Fruit fly (Drosophila melanogaster) whole organism, embryonic: ENCODE results near the gene CG31445.

Experiments
- Bdp1 ChIP-seq: fragments of 200-800 bp; sonication (Bioruptor generic); optimal IDR thresholded peaks from 3 replicates; lab custom pipeline; 2016; ENCODE audit warnings: missing biosample characterization, missing genetic modification characterization
- Blimp-1 ChIP-seq: fragments of 200-800 bp; sonication (Bioruptor generic); optimal IDR thresholded peaks from 3 replicates; lab custom pipeline; 2018; ENCODE audit warnings: missing biosample characterization, missing genetic modification characterization, mild to moderate bottlenecking, moderate library complexity, missing genetic modification reagents
- CG10565 ChIP-seq: fragments of 200-800 bp; sonication (Bioruptor generic); optimal IDR thresholded peaks from 3 replicates; lab custom pipeline; 2016; ENCODE audit warnings: missing biosample characterization, mild to moderate bottlenecking, missing genetic modification characterization
- CG11247 ChIP-seq: fragments of 200-800 bp; sonication (Bioruptor generic); IDR thresholded peaks from 2 replicates; pipeline ENCODE4 v1.3.6; 2022; ENCODE audit warnings: missing biosample characterization, missing genetic modification characterization
- CG11456 ChIP-seq: fragments of 200-800 bp; sonication (Bioruptor generic); IDR thresholded peaks from 3 replicates; pipeline ENCODE4 v1.3.6; 2022; ENCODE audit warnings: missing biosample characterization, missing genetic modification characterization
- CG11695 ChIP-seq: fragments of 200-800 bp; sonication (Bioruptor generic); IDR thresholded peaks from 3 replicates; pipeline ENCODE4 v1.3.6; 2022; ENCODE audit warnings: missing biosample characterization, missing genetic modification characterization
- CG12769 ChIP-seq: fragments of 200-800 bp; sonication (Bioruptor generic); optimal IDR thresholded peaks from 2 replicates; lab custom pipeline; 2019; ENCODE audit warnings: missing biosample characterization, mild to moderate bottlenecking, missing genetic modification characterization, moderate library complexity
- CG14667 ChIP-seq: fragments of 200-800 bp; sonication (Bioruptor generic); IDR thresholded peaks from 2 replicates; pipeline ENCODE4 v1.3.6; 2022; ENCODE audit warnings: missing biosample characterization, missing genetic modification characterization
- CG1603 ChIP-seq: fragments of 200-800 bp; sonication (Bioruptor generic); optimal IDR thresholded peaks from 2 replicates; lab custom pipeline; 2019; ENCODE audit warnings: missing biosample characterization, mild to moderate bottlenecking, missing genetic modification characterization, moderate library complexity
- CG17802 ChIP-seq: fragments of 200-800 bp; sonication (Bioruptor generic); optimal IDR thresholded peaks from 2 replicates; lab custom pipeline; 2018; ENCODE audit warnings: missing biosample characterization, mild to moderate bottlenecking, missing genetic modification characterization, moderate library complexity
- CG17912 ChIP-seq: fragments of 200-800 bp; sonication (Bioruptor generic); optimal IDR thresholded peaks from 2 replicates; lab custom pipeline; 2018; ENCODE audit warnings: missing biosample characterization, mild to moderate bottlenecking, missing genetic modification characterization
- CG2129 ChIP-seq: fragments of 200-800 bp; sonication (Bioruptor generic); IDR thresholded peaks from 2 replicates; pipeline ENCODE4 v1.3.6; 2022; ENCODE audit warnings: missing biosample characterization, missing genetic modification characterization; ENCODE audit not compliant: partially characterized antibody
- CG30020 ChIP-seq: fragments of 200-800 bp; optimal IDR thresholded peaks from 2 replicates; lab custom pipeline; 2019; ENCODE audit warnings: missing biosample characterization, mild to moderate bottlenecking, missing genetic modification characterization, moderate library complexity
- CG31224 ChIP-seq: fragments of 200-800 bp; sonication (Bioruptor generic); IDR thresholded peaks from 2 replicates; pipeline ENCODE4 v1.3.6; 2022; ENCODE audit warnings: missing biosample characterization, missing genetic modification characterization
- CG31388 ChIP-seq: fragments of 200-800 bp; sonication (Bioruptor generic); optimal IDR thresholded peaks from 2 replicates; lab custom pipeline; 2016; ENCODE audit warnings: missing biosample characterization, missing genetic modification characterization
- CG3163 ChIP-seq: fragments of 200-800 bp; sonication (Bioruptor generic); optimal IDR thresholded peaks from 3 replicates; lab custom pipeline; 2016; ENCODE audit warnings: missing biosample characterization, missing genetic modification characterization
- CG32772 ChIP-seq: fragments of 200-800 bp; sonication (Bioruptor generic); IDR thresholded peaks from 2 replicates; pipeline ENCODE4 v1.3.6; 2022; ENCODE audit warnings: missing biosample characterization, missing genetic modification characterization
- CG33557 ChIP-seq: fragments of 200-800 bp; sonication (Bioruptor generic); optimal IDR thresholded peaks from 2 replicates; lab custom pipeline; 2019; ENCODE audit warnings: missing biosample characterization, mild to moderate bottlenecking, missing genetic modification characterization, moderate library complexity
- CG34422 ChIP-seq: fragments of 200-800 bp; sonication (Bioruptor generic); IDR thresholded peaks from 3 replicates; pipeline ENCODE4 v1.3.6; 2022; ENCODE audit warnings: missing biosample characterization, missing genetic modification characterization
- CG3847 ChIP-seq: fragments of 200-800 bp; sonication (Bioruptor generic); IDR thresholded peaks from 2 replicates; pipeline ENCODE4 v1.3.6; 2022; ENCODE audit warnings: missing biosample characterization, missing genetic modification characterization
- CG5953 ChIP-seq: fragments of 200-800 bp; sonication (Bioruptor generic); IDR thresholded peaks from 2 replicates; pipeline ENCODE4 v1.3.6; 2022; ENCODE audit warnings: missing biosample characterization, missing genetic modification characterization
- CG6791 ChIP-seq: fragments of 200-800 bp; sonication (Bioruptor generic); IDR thresholded peaks from 3 replicates; pipeline ENCODE4 v1.3.6; 2022; ENCODE audit warnings: missing biosample characterization, missing genetic modification characterization; ENCODE audit not compliant: partially characterized antibody
- CG8478 ChIP-seq: fragments of >200 bp; optimal IDR thresholded peaks from 2 replicates; lab custom pipeline; 2018
- CG8765 ChIP-seq: fragments of 200-800 bp; sonication (Bioruptor generic); IDR thresholded peaks from 2 replicates; pipeline ENCODE4 v1.3.6; 2022; ENCODE audit warnings: missing biosample characterization, missing genetic modification characterization
- Camta ChIP-seq: fragments of 200-800 bp; sonication (Bioruptor generic); optimal IDR thresholded peaks from 2 replicates; lab custom pipeline; 2016; ENCODE audit warnings: missing biosample characterization, missing genetic modification characterization
- Doc2 ChIP-seq: fragments of 200-800 bp; sonication (Bioruptor generic); IDR thresholded peaks from 2 replicates; pipeline ENCODE4 v1.3.6; 2022; ENCODE audit warnings: missing biosample characterization, missing genetic modification characterization
- Ets97D ChIP-seq: fragments of 200-800 bp; sonication (Bioruptor generic); optimal IDR thresholded peaks from 3 replicates; lab custom pipeline; 2016; ENCODE audit warnings: missing biosample characterization, missing genetic modification characterization
- Fer1 ChIP-seq: fragments of 200-800 bp; sonication (Bioruptor generic); optimal IDR thresholded peaks from 2 replicates; lab custom pipeline; 2017; ENCODE audit warnings: missing biosample characterization, mild to moderate bottlenecking, missing genetic modification characterization
- HHEX ChIP-seq: fragments of 200-800 bp; sonication (Bioruptor generic); optimal IDR thresholded peaks from 3 replicates; lab custom pipeline; 2017; ENCODE audit warnings: missing biosample characterization, mild to moderate bottlenecking, missing genetic modification characterization, missing genetic modification reagents
- Meics ChIP-seq: fragments of 200-800 bp; sonication (Bioruptor generic); optimal IDR thresholded peaks from 2 replicates; lab custom pipeline; 2017; ENCODE audit warnings: missing biosample characterization, mild to moderate bottlenecking, missing genetic modification characterization
- NFAT ChIP-seq: fragments of 200-800 bp; sonication (Bioruptor generic); IDR thresholded peaks from 2 replicates; pipeline ENCODE4 v1.3.6; 2022; ENCODE audit warnings: missing biosample characterization, missing genetic modification characterization
- Scr ChIP-seq: fragments of 200-800 bp; sonication (Bioruptor generic); IDR thresholded peaks from 2 replicates; pipeline ENCODE4 v1.3.6; 2022; ENCODE audit warnings: missing biosample characterization, missing genetic modification characterization; ENCODE audit not compliant: partially characterized antibody
- Trl ChIP-seq, 3 experiments: fragments of >200 bp in 2 of 3; fragments of 200-800 bp in 1 of 3; sonication (Bioruptor generic) in 1 of 3; optimal IDR thresholded peaks; 2 replicates in 1 of 3; 3 replicates in 2 of 3; lab custom pipeline; 2016 to 2017; ENCODE audit warnings: missing biosample characterization in 1 of 3, missing genetic modification characterization in 1 of 3
- abd-A ChIP-seq: fragments of 200-800 bp; sonication (Bioruptor generic); optimal IDR thresholded peaks from 3 replicates; lab custom pipeline; 2019; ENCODE audit warnings: missing biosample characterization, mild to moderate bottlenecking, missing genetic modification characterization, moderate library complexity
- cato ChIP-seq: fragments of 200-800 bp; sonication (Bioruptor generic); optimal IDR thresholded peaks from 2 replicates; lab custom pipeline; 2016; ENCODE audit warnings: missing biosample characterization, missing genetic modification characterization, borderline replicate concordance
- caup ChIP-seq: fragments of 200-800 bp; sonication (Bioruptor generic); optimal IDR thresholded peaks from 3 replicates; lab custom pipeline; 2017; ENCODE audit warnings: missing biosample characterization, mild to moderate bottlenecking, missing genetic modification characterization, moderate library complexity; ENCODE audit not compliant: severe bottlenecking
- eyg ChIP-seq: fragments of 200-800 bp; sonication (Bioruptor generic); optimal IDR thresholded peaks from 3 replicates; lab custom pipeline; 2016; ENCODE audit warnings: missing biosample characterization, missing genetic modification characterization
- fru ChIP-seq: fragments of >200 bp; optimal IDR thresholded peaks from 2 replicates; lab custom pipeline; 2017
- kay ChIP-seq: fragments of 200-800 bp; sonication (Bioruptor generic); optimal IDR thresholded peaks from 2 replicates; lab custom pipeline; 2016; ENCODE audit warnings: missing biosample characterization, missing genetic modification characterization
- nmo ChIP-seq: fragments of 200-800 bp; sonication (Bioruptor generic); optimal IDR thresholded peaks from 2 replicates; lab custom pipeline; 2018; ENCODE audit warnings: missing biosample characterization, mild to moderate bottlenecking, missing genetic modification characterization, moderate library complexity
- org-1 ChIP-seq: fragments of 200-800 bp; sonication (Bioruptor generic); optimal IDR thresholded peaks from 2 replicates; lab custom pipeline; 2017; ENCODE audit warnings: missing biosample characterization, missing genetic modification characterization
- rib ChIP-seq: fragments of 200-800 bp; sonication (Bioruptor generic); IDR thresholded peaks from 2 replicates; pipeline ENCODE4 v1.3.6; 2022; ENCODE audit warnings: missing biosample characterization, missing genetic modification characterization
- row ChIP-seq: fragments of 200-800 bp; sonication (Bioruptor generic); IDR thresholded peaks from 3 replicates; pipeline ENCODE4 v1.3.6; 2022; ENCODE audit warnings: missing biosample characterization, missing genetic modification characterization
- salm ChIP-seq: fragments of 200-800 bp; sonication (Bioruptor generic); optimal IDR thresholded peaks from 2 replicates; lab custom pipeline; 2018; ENCODE audit warnings: missing biosample characterization, mild to moderate bottlenecking, missing genetic modification characterization
- slou ChIP-seq: fragments of 200-800 bp; sonication (Bioruptor generic); optimal IDR thresholded peaks from 3 replicates; lab custom pipeline; 2016; ENCODE audit warnings: missing biosample characterization, missing genetic modification characterization
- slp2 ChIP-seq: fragments of 200-800 bp; sonication (Bioruptor generic); optimal IDR thresholded peaks from 2 replicates; lab custom pipeline; 2016; ENCODE audit warnings: missing biosample characterization, missing genetic modification characterization
- twi ChIP-seq: fragments of 200-800 bp; optimal IDR thresholded peaks from 2 replicates; lab custom pipeline; 2019; ENCODE audit warnings: missing biosample characterization, mild to moderate bottlenecking, missing genetic modification characterization, moderate library complexity
- unpg ChIP-seq: fragments of 200-800 bp; sonication (Bioruptor generic); optimal IDR thresholded peaks from 3 replicates; lab custom pipeline; 2018; ENCODE audit warnings: missing biosample characterization, mild to moderate bottlenecking, missing genetic modification characterization, moderate library complexity
- zen2 ChIP-seq: fragments of 200-800 bp; sonication (Bioruptor generic); IDR thresholded peaks from 3 replicates; pipeline ENCODE4 v1.3.6; 2022; ENCODE audit warnings: missing biosample characterization, missing genetic modification characterization; ENCODE audit not compliant: partially characterized antibody

Gene CG31445

DNA sequence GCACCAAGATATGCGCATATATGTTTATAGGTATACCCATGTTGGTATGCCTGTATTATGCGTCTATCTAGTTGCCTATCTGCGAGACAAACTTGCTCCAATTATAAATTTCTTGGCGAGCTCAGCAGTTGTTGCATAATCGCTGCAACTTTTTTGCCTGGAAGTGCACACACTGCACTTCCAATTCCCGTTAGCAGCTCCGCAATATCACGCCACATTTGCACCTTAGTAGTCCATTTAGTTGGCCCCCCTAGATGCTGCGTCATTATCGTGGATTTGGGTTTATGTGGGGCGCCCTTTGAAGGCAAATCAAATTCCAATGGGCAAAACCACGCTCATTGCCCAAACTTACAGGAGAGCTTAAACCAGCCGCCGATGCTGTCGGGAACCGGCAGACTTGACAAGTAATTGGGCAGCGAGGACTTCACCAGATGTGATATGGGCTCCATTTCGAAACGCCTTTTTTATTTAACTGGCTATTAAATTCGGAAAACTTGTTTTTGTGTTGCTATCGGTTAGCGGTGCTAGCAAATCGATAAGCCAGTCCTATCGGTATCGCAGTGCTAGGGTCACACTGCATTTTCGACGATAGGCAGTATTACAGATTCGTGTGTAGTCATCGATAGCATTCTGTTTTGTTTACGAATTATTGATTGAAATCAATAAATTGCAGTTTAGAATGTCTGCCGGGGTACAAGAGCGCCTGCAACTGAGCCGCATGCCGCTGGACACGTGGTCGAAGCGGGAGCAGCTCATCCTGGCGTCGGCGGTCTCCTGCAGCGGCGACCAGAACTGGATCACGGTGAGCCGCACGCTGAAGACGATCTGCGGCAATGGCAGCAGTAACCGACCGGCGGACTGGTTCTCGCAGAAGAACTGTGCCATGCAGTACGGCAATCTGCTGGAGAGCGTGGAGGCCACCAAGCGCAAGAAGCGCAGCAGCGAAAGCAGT lies 21.5 kb downstream of the CG31445 start, which contains the start of the genes Cisd2 and Brd8 (continued):
- TF ChIP-seq CG30020 (peak; percentile 29), CG8478 (lab: Kevin White, UChicago) (no peak), CG8765 (no peak), Meics (GFP tag; lab: Kevin White, UChicago) (no peak), salm (no peak), nmo (GFP tag; lab: Kevin White, UChicago) (peak; percentile 43), CG32772 (GFP tag; lab: Robert Waterston, UW) (no peak), Doc2 (GFP tag; lab: Robert Waterston, UW) (no peak), CG17802 (no peak), Bdp1 (GFP tag; lab: Kevin White, UChicago) (no peak), org-1 (GFP tag; lab: Kevin White, UChicago) (no peak), CG34422 (GFP tag; lab: Robert Waterston, UW) (peak; percentile 47; the same call in 1 of the 3 replicates), HHEX (GFP tag; lab: Kevin White, UChicago) (no peak), CG31224 (GFP tag; lab: Robert Waterston, UW) (no peak), CG12769 (no peak), unpg (no peak), CG6791 (GFP tag; lab: Robert Waterston, UW) (peak; percentile 98), slou (GFP tag; lab: Kevin White, UChicago) (no peak), abd-A (no peak), eyg (GFP tag; lab: Kevin White, UChicago) (no peak), CG2129 (GFP tag; lab: Robert Waterston, UW) (peak; percentile 74; the same call in 1 of the 2 replicates), CG3847 (GFP tag; lab: Robert Waterston, UW) (no peak), Camta (no peak), Fer1 (peak; percentile 43), row (GFP tag; lab: Robert Waterston, UW) (peak; percentile 31; the same call in 1 of the 3 replicates), CG33557 (no peak), CG17912 (GFP tag; lab: Kevin White, UChicago) (no peak), kay (no peak), CG31388 (no peak), rib (GFP tag; lab: Robert Waterston, UW) (no peak), NFAT (no peak), Scr (GFP tag; lab: Robert Waterston, UW) (peak; percentile 91), CG10565 (GFP tag; lab: Kevin White, UChicago) (no peak), Blimp-1 (no peak), CG11247 (GFP tag; lab: Robert Waterston, UW) (no peak), slp2 (GFP tag; lab: Kevin White, UChicago) (no peak), Ets97D (GFP tag; lab: Kevin White, UChicago) (peak; percentile 80), cato (GFP tag; lab: Kevin White, UChicago) (no peak), CG14667 (no peak), caup (GFP tag; lab: Kevin White, UChicago) (no peak), CG1603 (tag; lab: Kevin White, UChicago) (peak; percentile 73), CG5953 (GFP tag; lab: Robert Waterston, UW) (no peak), fru (lab: Kevin White, UChicago) (no peak), twi (tag; lab: Kevin White, UChicago) (no peak), CG11456 (no peak), CG3163 (GFP tag; lab: Kevin White, UChicago) (no peak), Trl (optimal IDR thresholded peaks at IDR 0.05; lab: Kevin White, UChicago) (no peak), Trl (GFP tag; optimal IDR thresholded peaks at IDR 0.05; lab: Kevin White, UChicago) (no peak), zen2 (GFP tag; lab: Robert Waterston, UW) (peak; percentile 96), CG11695 (GFP tag; lab: Robert Waterston, UW) (no peak)
